Fruit fly (Drosophila melanogaster) whole organism, embryonic: ENCODE results near the gene CG11581.

ENCODE experiments used
- CG10267 ChIP-seq: fragments of 200-800 bp; sonication (Bioruptor generic); optimal IDR thresholded peaks from 2 replicates; lab custom pipeline; 2018; ENCODE audit warnings: missing biosample characterization, mild to moderate bottlenecking, missing genetic modification characterization, moderate library complexity
- CG10462 ChIP-seq: fragments of 200-800 bp; sonication (Bioruptor generic); optimal IDR thresholded peaks from 2 replicates; lab custom pipeline; 2016; ENCODE audit warnings: missing biosample characterization, missing genetic modification characterization
- CG11504 ChIP-seq: fragments of 200-800 bp; sonication (Bioruptor generic); optimal IDR thresholded peaks from 3 replicates; lab custom pipeline; 2019; ENCODE audit warnings: missing biosample characterization, mild to moderate bottlenecking, missing genetic modification characterization, moderate library complexity
- CG13296 ChIP-seq: fragments of 200-800 bp; sonication (Bioruptor generic); optimal IDR thresholded peaks from 3 replicates; lab custom pipeline; 2018; ENCODE audit warnings: missing biosample characterization, mild to moderate bottlenecking, missing genetic modification characterization
- CG13775 ChIP-seq: fragments of 200-800 bp; sonication (Bioruptor generic); optimal IDR thresholded peaks from 3 replicates; lab custom pipeline; 2017; ENCODE audit warnings: missing biosample characterization, mild to moderate bottlenecking, missing genetic modification characterization
- CG14441 ChIP-seq: fragments of 200-800 bp; sonication (Bioruptor generic); IDR thresholded peaks from 2 replicates; pipeline ENCODE4 v1.3.6; 2022; ENCODE audit warnings: missing biosample characterization, missing genetic modification characterization
- CG14710 ChIP-seq: fragments of 200-800 bp; sonication (Bioruptor generic); optimal IDR thresholded peaks from 3 replicates; lab custom pipeline; 2019; ENCODE audit warnings: missing biosample characterization, mild to moderate bottlenecking, missing genetic modification characterization, moderate library complexity
- CG17612 ChIP-seq: fragments of 200-800 bp; sonication (Bioruptor generic); IDR thresholded peaks from 2 replicates; pipeline ENCODE4 v1.3.6; 2022; ENCODE audit warnings: missing biosample characterization, missing genetic modification characterization
- CG18619 ChIP-seq: fragments of 200-800 bp; sonication (Bioruptor generic); optimal IDR thresholded peaks from 3 replicates; lab custom pipeline; 2017; ENCODE audit warnings: missing biosample characterization, mild to moderate bottlenecking, missing genetic modification characterization
- CG2116 ChIP-seq: fragments of 200-800 bp; sonication (Bioruptor generic); optimal IDR thresholded peaks from 3 replicates; lab custom pipeline; 2018; ENCODE audit warnings: missing biosample characterization, mild to moderate bottlenecking, missing genetic modification characterization
- CG2889 ChIP-seq: fragments of 200-800 bp; sonication (Bioruptor generic); IDR thresholded peaks from 3 replicates; pipeline ENCODE4 v1.3.6; 2022; ENCODE audit warnings: missing biosample characterization, missing genetic modification characterization
- CG31388 ChIP-seq: fragments of 200-800 bp; sonication (Bioruptor generic); optimal IDR thresholded peaks from 2 replicates; lab custom pipeline; 2016; ENCODE audit warnings: missing biosample characterization, missing genetic modification characterization
- CG3407 ChIP-seq: fragments of 200-800 bp; sonication (Bioruptor generic); optimal IDR thresholded peaks from 2 replicates; lab custom pipeline; 2018; ENCODE audit warnings: missing biosample characterization, mild to moderate bottlenecking, missing genetic modification characterization
- CG34376 ChIP-seq: fragments of 200-800 bp; sonication (Bioruptor generic); optimal IDR thresholded peaks from 2 replicates; lab custom pipeline; 2018; ENCODE audit warnings: missing biosample characterization, mild to moderate bottlenecking, missing genetic modification characterization
- CG4730 ChIP-seq: fragments of 200-800 bp; sonication (Bioruptor generic); IDR thresholded peaks from 2 replicates; pipeline ENCODE4 v1.3.6; 2022; ENCODE audit warnings: missing biosample characterization, missing genetic modification characterization
- CG6813 ChIP-seq: fragments of 200-800 bp; sonication (Bioruptor generic); optimal IDR thresholded peaks from 2 replicates; lab custom pipeline; 2017; ENCODE audit warnings: missing biosample characterization, missing genetic modification characterization, mild to moderate bottlenecking, moderate library complexity, missing genetic modification reagents
- CG7271 ChIP-seq: fragments of 200-800 bp; sonication (Bioruptor generic); optimal IDR thresholded peaks from 2 replicates; lab custom pipeline; 2018; ENCODE audit warnings: missing biosample characterization, mild to moderate bottlenecking, missing genetic modification characterization, moderate library complexity
- CG7357 ChIP-seq: fragments of 200-800 bp; sonication (Bioruptor generic); IDR thresholded peaks from 3 replicates; pipeline ENCODE4 v1.3.6; 2022; ENCODE audit warnings: missing biosample characterization, missing genetic modification characterization
- CG7556 ChIP-seq: fragments of 200-800 bp; sonication (Bioruptor generic); optimal IDR thresholded peaks from 2 replicates; lab custom pipeline; 2017; ENCODE audit warnings: missing biosample characterization, mild to moderate bottlenecking, missing genetic modification characterization
- CG7786 ChIP-seq: fragments of 200-800 bp; sonication (Bioruptor generic); optimal IDR thresholded peaks from 2 replicates; lab custom pipeline; 2016; ENCODE audit warnings: missing biosample characterization, missing genetic modification characterization
- CG8089 ChIP-seq: fragments of 200-800 bp; sonication (Bioruptor generic); optimal IDR thresholded peaks from 3 replicates; lab custom pipeline; 2016; ENCODE audit warnings: missing biosample characterization, missing genetic modification characterization
- CG8290 ChIP-seq, 3 experiments: fragments of 200-800 bp; sonication (Bioruptor generic); optimal IDR thresholded peaks; 2 replicates each; lab custom pipeline; 2016 to 2019; ENCODE audit warnings: missing biosample characterization in 3 of 3, missing genetic modification characterization in 3 of 3, mild to moderate bottlenecking in 2 of 3, moderate library complexity in 1 of 3
- CTCF ChIP-seq: fragments of 200-800 bp; sonication (Bioruptor generic); optimal IDR thresholded peaks from 2 replicates; lab custom pipeline; 2017; ENCODE audit warnings: missing biosample characterization, mild to moderate bottlenecking, missing genetic modification characterization, moderate library complexity
- Camta ChIP-seq: fragments of 200-800 bp; sonication (Bioruptor generic); optimal IDR thresholded peaks from 2 replicates; lab custom pipeline; 2016; ENCODE audit warnings: missing biosample characterization, missing genetic modification characterization
- Dek ChIP-seq: fragments of 200-800 bp; sonication (Bioruptor generic); optimal IDR thresholded peaks from 3 replicates; lab custom pipeline; 2019; ENCODE audit warnings: missing biosample characterization, mild to moderate bottlenecking, missing genetic modification characterization, moderate library complexity
- Dll ChIP-seq: fragments of 200-800 bp; sonication (Bioruptor generic); IDR thresholded peaks from 4 replicates; pipeline ENCODE4 v1.3.6; 2022; ENCODE audit warnings: missing biosample characterization, missing genetic modification characterization; ENCODE audit not compliant: partially characterized antibody
- Doc2 ChIP-seq: fragments of 200-800 bp; sonication (Bioruptor generic); IDR thresholded peaks from 2 replicates; pipeline ENCODE4 v1.3.6; 2022; ENCODE audit warnings: missing biosample characterization, missing genetic modification characterization
- Ets65A ChIP-seq: fragments of 200-800 bp; sonication (Bioruptor generic); peaks from one replicate; lab custom pipeline; 2016; ENCODE audit warnings: missing biosample characterization, missing genetic modification characterization
- HLHmδ ChIP-seq: fragments of 200-800 bp; sonication (Bioruptor generic); optimal IDR thresholded peaks from 2 replicates; lab custom pipeline; 2018; ENCODE audit warnings: missing biosample characterization, mild to moderate bottlenecking, missing genetic modification characterization, moderate library complexity
- Mes4 ChIP-seq: fragments of 200-800 bp; sonication (Bioruptor generic); optimal IDR thresholded peaks from 2 replicates; lab custom pipeline; 2016; ENCODE audit warnings: missing biosample characterization, missing genetic modification characterization
- Sox100B ChIP-seq: fragments of 200-800 bp; sonication (Bioruptor generic); optimal IDR thresholded peaks from 3 replicates; lab custom pipeline; 2018; ENCODE audit warnings: missing biosample characterization, mild to moderate bottlenecking, missing genetic modification characterization
- Sry-δ ChIP-seq: fragments of 200-800 bp; sonication (Bioruptor generic); optimal IDR thresholded peaks from 2 replicates; lab custom pipeline; 2016; ENCODE audit warnings: missing biosample characterization, missing genetic modification characterization
- Xrp1 ChIP-seq: fragments of 200-800 bp; sonication (Bioruptor generic); IDR thresholded peaks from 2 replicates; pipeline ENCODE4 v1.3.6; 2022; ENCODE audit warnings: missing biosample characterization, missing genetic modification characterization
- abd-A ChIP-seq: fragments of 200-800 bp; sonication (Bioruptor generic); optimal IDR thresholded peaks from 3 replicates; lab custom pipeline; 2019; ENCODE audit warnings: missing biosample characterization, mild to moderate bottlenecking, missing genetic modification characterization, moderate library complexity
- ara ChIP-seq: fragments of 200-800 bp; sonication (Bioruptor generic); IDR thresholded peaks from 2 replicates; pipeline ENCODE4 v1.3.6; 2022; ENCODE audit warnings: missing biosample characterization, missing genetic modification characterization
- chinmo ChIP-seq: fragments of 200-800 bp; sonication (Bioruptor generic); IDR thresholded peaks from 4 replicates; pipeline ENCODE4 v1.3.6; 2022; ENCODE audit warnings: missing biosample characterization, missing genetic modification characterization; ENCODE audit not compliant: partially characterized antibody
- crc ChIP-seq: fragments of 200-800 bp; sonication (Bioruptor generic); optimal IDR thresholded peaks from 2 replicates; lab custom pipeline; 2016; ENCODE audit warnings: missing biosample characterization, missing genetic modification characterization
- crp ChIP-seq, 2 experiments: fragments of 200-800 bp; sonication (Bioruptor generic); optimal IDR thresholded peaks; 2 replicates in 1 of 2; 3 replicates in 1 of 2; lab custom pipeline; 2017; ENCODE audit warnings: missing biosample characterization in 2 of 2, missing genetic modification characterization in 2 of 2, mild to moderate bottlenecking in 1 of 2, moderate library complexity in 1 of 2
- cwo ChIP-seq: fragments of 200-800 bp; sonication (Bioruptor generic); optimal IDR thresholded peaks from 3 replicates; lab custom pipeline; 2017; ENCODE audit warnings: missing biosample characterization, missing genetic modification characterization, mild to moderate bottlenecking, moderate library complexity, missing genetic modification reagents
- dysf ChIP-seq: fragments of 200-800 bp; sonication (Bioruptor generic); IDR thresholded peaks from 3 replicates; pipeline ENCODE4 v1.3.6; 2022; ENCODE audit warnings: missing biosample characterization, missing genetic modification characterization
- fd3F ChIP-seq: fragments of 200-800 bp; sonication (Bioruptor generic); optimal IDR thresholded peaks from 2 replicates; lab custom pipeline; 2018; ENCODE audit warnings: missing biosample characterization, mild to moderate bottlenecking, missing genetic modification characterization, moderate library complexity
- gfzf ChIP-seq: fragments of 200-800 bp; sonication (Bioruptor generic); optimal IDR thresholded peaks from 2 replicates; lab custom pipeline; 2016; ENCODE audit warnings: missing biosample characterization, mild to moderate bottlenecking, missing genetic modification characterization, moderate library complexity
- hth ChIP-seq: fragments of >200 bp; optimal IDR thresholded peaks from 2 replicates; lab custom pipeline; 2017; ENCODE audit warnings: inconsistent platforms
- inv ChIP-seq: fragments of 200-800 bp; sonication (Bioruptor generic); IDR thresholded peaks from 2 replicates; pipeline ENCODE4 v1.3.6; 2022; ENCODE audit warnings: missing biosample characterization, missing genetic modification characterization; ENCODE audit not compliant: partially characterized antibody
- klu ChIP-seq: fragments of 200-800 bp; sonication (Bioruptor generic); IDR thresholded peaks from 2 replicates; pipeline ENCODE4 v1.3.6; 2022; ENCODE audit warnings: missing biosample characterization, missing genetic modification characterization
- pnt ChIP-seq: fragments of 200-800 bp; sonication (Bioruptor generic); optimal IDR thresholded peaks from 3 replicates; lab custom pipeline; 2016; ENCODE audit warnings: missing biosample characterization, missing genetic modification characterization
- schlank ChIP-seq: fragments of 200-800 bp; sonication (Bioruptor generic); optimal IDR thresholded peaks from 2 replicates; lab custom pipeline; 2018; ENCODE audit warnings: missing biosample characterization, mild to moderate bottlenecking, missing genetic modification characterization
- stwl ChIP-seq: fragments of 200-800 bp; sonication (Bioruptor generic); optimal IDR thresholded peaks from 3 replicates; lab custom pipeline; 2018; ENCODE audit warnings: missing biosample characterization, mild to moderate bottlenecking, missing genetic modification characterization, moderate library complexity
- toy ChIP-seq: fragments of 200-800 bp; sonication (Bioruptor generic); IDR thresholded peaks from 2 replicates; pipeline ENCODE4 v1.3.6; 2022; ENCODE audit warnings: missing biosample characterization, missing genetic modification characterization
- trem ChIP-seq: fragments of 200-800 bp; optimal IDR thresholded peaks from 3 replicates; lab custom pipeline; 2019; ENCODE audit warnings: missing biosample characterization, mild to moderate bottlenecking, missing genetic modification characterization, moderate library complexity
- vfl ChIP-seq: fragments of 200-800 bp; sonication (Bioruptor generic); optimal IDR thresholded peaks from 2 replicates; lab custom pipeline; 2016; ENCODE audit warnings: missing biosample characterization, missing genetic modification characterization
- yki ChIP-seq: fragments of >200 bp; optimal IDR thresholded peaks from 3 replicates; lab custom pipeline; 2018

The CG11581 gene

DNA sequence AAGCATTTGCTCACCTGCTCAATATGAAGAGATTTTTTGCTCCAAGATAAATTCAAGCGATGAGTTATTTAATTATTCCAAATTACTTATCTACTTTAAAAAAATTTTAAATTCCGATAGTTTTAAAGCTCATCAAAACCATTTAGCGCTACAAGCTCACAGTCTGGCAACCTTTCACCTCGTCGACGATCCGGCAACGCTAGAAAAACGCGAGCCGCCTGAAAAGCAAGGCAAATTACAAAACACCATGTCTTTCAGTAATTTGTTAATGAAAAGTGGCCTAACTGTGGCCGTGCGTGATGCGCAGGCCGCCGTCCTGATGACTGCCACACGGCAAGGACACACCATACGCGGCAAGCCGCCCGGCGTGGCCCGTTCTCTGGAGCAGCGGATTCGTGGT lies 49.4 kb downstream of the CG11581 start, which contains the start of gene mRpL38 (continued):
- TF ChIP-seq CG3407 (GFP tag; lab: Kevin White, UChicago) (no peak), CG31388 (GFP tag; lab: Kevin White, UChicago) (no peak), gfzf (peak; percentile 5), CG13296 (GFP tag; lab: Kevin White, UChicago) (no peak), Dll (GFP tag; lab: Robert Waterston, UW) (0 out of 4 replicates have a peak, but pooled peaks have one; percentile 27), Sry-δ (GFP tag; lab: Kevin White, UChicago) (peak; percentile 12), HLHmδ (GFP tag; lab: Kevin White, UChicago) (no peak), Sox100B (GFP tag; lab: Kevin White, UChicago) (no peak), klu (GFP tag; lab: Robert Waterston, UW) (no peak), CG10462 (GFP tag; lab: Kevin White, UChicago) (no peak), yki (no peak), CG7556 (no peak), Mes4 (GFP tag; lab: Kevin White, UChicago) (no peak), cwo (GFP tag; lab: Kevin White, UChicago) (no peak), CG14441 (no peak), CG7271 (tag; lab: Kevin White, UChicago) (no peak), Camta (no peak), CG6813 (GFP tag; lab: Kevin White, UChicago) (no peak), ara (GFP tag; lab: Robert Waterston, UW) (no peak), Xrp1 (GFP tag; lab: Robert Waterston, UW) (no peak), stwl (tag; lab: Kevin White, UChicago) (peak; percentile 41), CG11504 (no peak), CG7357 (no peak), CTCF (no peak), Doc2 (GFP tag; lab: Robert Waterston, UW) (no peak), CG13775 (GFP tag; lab: Kevin White, UChicago) (no peak), CG8290 (GFP tag; optimal IDR thresholded peaks at IDR 0.05; lab: Kevin White, UChicago) (no peak), CG8290 (tag; optimal IDR thresholded peaks at IDR 0.05; lab: Kevin White, UChicago) (no peak), CG2889 (GFP tag; lab: Robert Waterston, UW) (no peak), CG4730 (GFP tag; lab: Robert Waterston, UW) (no peak), CG17612 (no peak), Ets65A (GFP tag; lab: Kevin White, UChicago) (no peak), toy (no peak), inv (GFP tag; lab: Robert Waterston, UW) (no peak), crp (GFP tag; optimal IDR thresholded peaks at IDR 0.05; lab: Kevin White, UChicago) (no peak), vfl (no peak), schlank (tag; lab: Kevin White, UChicago) (no peak), trem (peak; percentile 36), CG18619 (GFP tag; lab: Kevin White, UChicago) (no peak), hth (lab: Kevin White, UChicago) (no peak), CG34376 (GFP tag; lab: Kevin White, UChicago) (no peak), CG8089 (no peak), chinmo (GFP tag; lab: Robert Waterston, UW) (0 out of 4 replicates have a peak, but pooled peaks have one; percentile 9), fd3F (no peak), crc (GFP tag; lab: Kevin White, UChicago) (no peak), pnt (GFP tag; lab: Kevin White, UChicago) (no peak), CG2116 (GFP tag; lab: Kevin White, UChicago) (peak; percentile 10), CG7786 (GFP tag; lab: Kevin White, UChicago) (no peak), abd-A (tag; lab: Kevin White, UChicago) (no peak), Dek (tag; lab: Kevin White, UChicago) (no peak), dysf (no peak), CG10267 (tag; lab: Kevin White, UChicago) (no peak), CG14710 (tag; lab: Kevin White, UChicago) (peak; percentile 0)
